Worm (Caenorhabditis elegans): Measurements from ENCODE around the gene C10A4.2.

DNA sequence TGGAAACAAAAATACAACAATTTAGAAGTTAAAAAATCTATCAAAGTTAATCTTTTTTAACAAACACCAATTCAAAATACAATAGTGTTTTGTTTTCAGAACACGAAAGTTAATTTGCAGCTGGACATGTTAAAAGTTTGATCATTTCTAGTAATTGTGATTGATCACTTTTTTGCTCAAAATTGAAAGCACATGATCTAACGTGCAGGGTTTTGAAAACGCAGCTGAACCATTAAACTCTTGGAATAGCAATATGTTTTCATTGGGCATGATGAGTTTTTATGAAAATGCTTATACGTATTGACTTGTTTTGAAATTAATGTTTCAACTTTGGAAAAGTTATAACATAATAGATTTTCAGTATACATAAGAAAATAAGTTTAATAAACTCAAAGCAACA is 37.3 kb downstream of the C10A4.2 start:
- TF ChIP-seq zag-1 (tag; optimal IDR thresholded peaks at IDR 0.05) (no peak), unc-62 (GFP tag; optimal IDR thresholded peaks at IDR 0.05) (no peak), sma-3 (GFP tag; optimal IDR thresholded peaks at IDR 0.05) (no peak), nhr-77 (tag; optimal IDR thresholded peaks at IDR 0.05) (no peak), nhr-25 (tag; optimal IDR thresholded peaks at IDR 0.05) (no peak), elt-3 (tag; optimal IDR thresholded peaks at IDR 0.05) (no peak), nhr-12 (tag; optimal IDR thresholded peaks at IDR 0.05) (no peak), nhr-237 (tag; optimal IDR thresholded peaks at IDR 0.05) (no peak), nhr-129 (tag; optimal IDR thresholded peaks at IDR 0.05) (no peak), nhr-6 (tag; optimal IDR thresholded peaks at IDR 0.05) (no peak), lin-13 (GFP tag; optimal IDR thresholded peaks at IDR 0.05) (no peak), snpc-4 (tag; optimal IDR thresholded peaks at IDR 0.05) (no peak)
